Worm (Caenorhabditis elegans) whole organism, L3 larva: Measurements from ENCODE around the gene B0495.5.

Source experiments
- daf-12 ChIP-seq: fragments of 150-350 bp; optimal IDR thresholded peaks from 2 replicates; lab custom pipeline; 2014; ENCODE audit warnings: missing biosample characterization, missing genetic modification reagents, missing genetic modification characterization
- skn-1 ChIP-seq: fragments of 150-350 bp; optimal IDR thresholded peaks from 2 replicates; lab custom pipeline; 2014; ENCODE audit warnings: missing biosample characterization, missing genetic modification characterization
- unc-39 ChIP-seq: sonication (generic microtip); optimal IDR thresholded peaks from 4 replicates; lab custom pipeline; 2017; ENCODE audit warnings: missing biosample characterization, missing genetic modification characterization

DNA sequence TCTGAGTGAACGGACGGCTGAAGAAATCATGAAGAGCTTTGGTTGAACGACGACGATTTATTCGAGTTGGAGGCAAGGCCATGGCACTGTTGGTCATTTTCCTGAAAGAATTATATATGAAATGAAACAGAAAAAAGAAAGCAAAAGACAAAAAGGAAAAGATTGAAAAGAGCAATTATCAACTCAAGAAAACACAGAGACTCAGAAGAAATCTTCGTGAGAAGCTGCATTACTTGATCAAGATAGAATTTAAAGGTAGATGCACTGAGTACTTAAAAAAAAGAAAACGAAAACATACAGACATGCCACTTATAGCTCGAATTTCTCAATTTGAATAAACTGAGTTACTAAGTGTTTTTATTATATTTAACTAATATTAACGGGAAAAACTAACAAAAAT, 20.2 kb upstream of the B0495.5 start, which contains the start of gene cpna-5:
- TF ChIP-seq daf-12 (tag; lab: Kevin White, UChicago) (no peak), skn-1 (no peak), unc-39 (tag; lab: Kevin White, UChicago) (no peak)
